Worm (Caenorhabditis elegans) whole organism, young adult: ENCODE measurements around the gene unc-112.

Source experiments
- B0336.3 ChIP-seq: fragments of 200-800 bp; sonication (Bioruptor generic); IDR thresholded peaks from 2 replicates; pipeline ENCODE4 v1.3.6; 2022; ENCODE audit warnings: missing genetic modification characterization, missing compliant biosample characterization
- C17E4.6 ChIP-seq: fragments of 200-800 bp; sonication (Bioruptor generic); IDR thresholded peaks from 2 replicates; pipeline ENCODE4 v1.3.6; 2022; ENCODE audit warnings: missing genetic modification reagents, missing genetic modification characterization, missing compliant biosample characterization
- F55B11.4 ChIP-seq: sonication (generic microtip); optimal IDR thresholded peaks from 2 replicates; lab custom pipeline; 2016; ENCODE audit warnings: missing compliant biosample characterization, missing genetic modification characterization, borderline replicate concordance; ENCODE audit not compliant: insufficient read depth
- F57A8.1 ChIP-seq: fragments of 200-800 bp; sonication (Bioruptor generic); optimal IDR thresholded peaks from 2 replicates; lab custom pipeline; 2018; ENCODE audit warnings: mild to moderate bottlenecking, missing genetic modification characterization, moderate library complexity, missing compliant biosample characterization
- K12H6.12 ChIP-seq: fragments of 200-800 bp; sonication (Bioruptor generic); optimal IDR thresholded peaks from 2 replicates; lab custom pipeline; 2018; ENCODE audit warnings: mild to moderate bottlenecking, missing genetic modification characterization, missing compliant biosample characterization
- T07F8.4 ChIP-seq: sonication (generic microtip); optimal IDR thresholded peaks from 2 replicates; lab custom pipeline; 2016; ENCODE audit warnings: mild to moderate bottlenecking, missing genetic modification characterization, moderate library complexity, missing compliant biosample characterization
- Y67H2A.10 ChIP-seq: fragments of 200-800 bp; sonication (Bioruptor generic); conservative IDR thresholded peaks from 2 replicates; pipeline ENCODE4 v1.3.6; 2022; ENCODE audit warnings: missing genetic modification reagents, missing genetic modification characterization, missing compliant biosample characterization
- Y95B8A.8 ChIP-seq: fragments of 200-800 bp; sonication (Bioruptor generic); IDR thresholded peaks from 2 replicates; pipeline ENCODE4 v1.3.6; 2022; ENCODE audit warnings: missing genetic modification reagents, missing genetic modification characterization, missing compliant biosample characterization
- ZK185.1 ChIP-seq: sonication (generic microtip); optimal IDR thresholded peaks from 2 replicates; lab custom pipeline; 2016; ENCODE audit warnings: mild to moderate bottlenecking, missing genetic modification characterization, missing compliant biosample characterization; ENCODE audit not compliant: poor library complexity, severe bottlenecking
- athp-1 ChIP-seq: sonication (generic microtip); optimal IDR thresholded peaks from 2 replicates; lab custom pipeline; 2017; ENCODE audit warnings: mild to moderate bottlenecking, missing genetic modification characterization, missing compliant biosample characterization
- attf-5 ChIP-seq: fragments of 200-800 bp; sonication (Bioruptor generic); optimal IDR thresholded peaks from 2 replicates; lab custom pipeline; 2018; ENCODE audit warnings: mild to moderate bottlenecking, missing genetic modification characterization, missing compliant biosample characterization
- ccch-3 ChIP-seq: fragments of 200-800 bp; sonication (Bioruptor generic); optimal IDR thresholded peaks from 2 replicates; lab custom pipeline; 2018; ENCODE audit warnings: mild to moderate bottlenecking, missing genetic modification characterization, missing compliant biosample characterization
- cebp-1 ChIP-seq, 2 experiments: fragments of 200-800 bp in 1 of 2; sonication (Bioruptor generic) in 1 of 2; sonication (generic microtip) in 1 of 2; IDR thresholded peaks in 1 of 2; optimal IDR thresholded peaks in 1 of 2; 2 replicates each; pipeline versions ENCODE4 v1.3.6 to Lab custom; 2017 to 2022; ENCODE audit warnings: missing compliant biosample characterization in 2 of 2, missing genetic modification characterization in 2 of 2, mild to moderate bottlenecking in 1 of 2, missing genetic modification reagents in 1 of 2, moderate library complexity in 1 of 2
- ceh-27 ChIP-seq: fragments of 200-800 bp; sonication (Bioruptor generic); optimal IDR thresholded peaks from 2 replicates; lab custom pipeline; 2018; ENCODE audit warnings: mild to moderate bottlenecking, missing genetic modification characterization, moderate library complexity, missing compliant biosample characterization
- ceh-40 ChIP-seq: fragments of 200-800 bp; sonication (Bioruptor generic); IDR thresholded peaks from 2 replicates; pipeline ENCODE4 v1.3.6; 2022; ENCODE audit warnings: missing genetic modification characterization, missing compliant biosample characterization
- chd-7 ChIP-seq: sonication (generic microtip); optimal IDR thresholded peaks from 2 replicates; lab custom pipeline; 2016; ENCODE audit warnings: mild to moderate bottlenecking, missing genetic modification characterization, moderate library complexity, missing compliant biosample characterization
- die-1 ChIP-seq: sonication (generic microtip); optimal IDR thresholded peaks from 2 replicates; lab custom pipeline; 2016; ENCODE audit warnings: missing genotype, mild to moderate bottlenecking, missing genetic modification characterization, missing compliant biosample characterization
- dpff-1 ChIP-seq: sonication (generic microtip); optimal IDR thresholded peaks from 2 replicates; lab custom pipeline; 2017; ENCODE audit warnings: mild to moderate bottlenecking, missing genetic modification characterization, missing compliant biosample characterization
- dpl-1 ChIP-seq: fragments of 150-350 bp; optimal IDR thresholded peaks from 2 replicates; lab custom pipeline; 2014; ENCODE audit warnings: missing biosample characterization, missing genetic modification reagents, missing genetic modification characterization
- efl-1 ChIP-seq: fragments of 150-350 bp; optimal IDR thresholded peaks from 2 replicates; lab custom pipeline; 2014; ENCODE audit warnings: missing biosample characterization, missing genetic modification reagents, missing genetic modification characterization
- egl-44 ChIP-seq: fragments of 200-800 bp; sonication (Bioruptor generic); IDR thresholded peaks from 2 replicates; pipeline ENCODE4 v1.3.6; 2022; ENCODE audit warnings: missing genetic modification reagents, missing genetic modification characterization, missing compliant biosample characterization
- egrh-3 ChIP-seq: fragments of 200-800 bp; sonication (Bioruptor generic); IDR thresholded peaks from 2 replicates; pipeline ENCODE4 v1.3.6; 2022; ENCODE audit warnings: missing genetic modification reagents, missing genetic modification characterization, missing compliant biosample characterization
- ekl-4 ChIP-seq: fragments of 200-800 bp; sonication (Bioruptor generic); IDR thresholded peaks from 2 replicates; pipeline ENCODE4 v1.3.6; 2022; ENCODE audit warnings: missing genetic modification reagents, missing genetic modification characterization, missing compliant biosample characterization
- ets-4 ChIP-seq: fragments of 200-800 bp; sonication (Bioruptor generic); optimal IDR thresholded peaks from 2 replicates; lab custom pipeline; 2018; ENCODE audit warnings: mild to moderate bottlenecking, missing genetic modification characterization, missing compliant biosample characterization
- gei-17 ChIP-seq: fragments of 200-800 bp; sonication (Bioruptor generic); optimal IDR thresholded peaks from 2 replicates; lab custom pipeline; 2018; ENCODE audit warnings: mild to moderate bottlenecking, missing genetic modification characterization, missing compliant biosample characterization
- him-1 ChIP-seq: sonication (generic microtip); optimal IDR thresholded peaks from 2 replicates; lab custom pipeline; 2016; ENCODE audit warnings: missing genotype, missing genetic modification reagents, missing genetic modification characterization, missing compliant biosample characterization
- hlh-12 ChIP-seq: sonication (generic microtip); optimal IDR thresholded peaks from 2 replicates; lab custom pipeline; 2016; ENCODE audit warnings: missing genetic modification characterization, missing compliant biosample characterization
- hmg-20 ChIP-seq: fragments of 200-800 bp; sonication (Bioruptor generic); IDR thresholded peaks from 2 replicates; pipeline ENCODE4 v1.3.6; 2022; ENCODE audit warnings: missing genetic modification reagents, missing genetic modification characterization, missing compliant biosample characterization
- hsf-1 ChIP-seq: fragments of 200-800 bp; sonication (Bioruptor generic); IDR thresholded peaks from 2 replicates; pipeline ENCODE4 v1.3.6; 2022; ENCODE audit warnings: missing genetic modification reagents, missing genetic modification characterization, missing compliant biosample characterization
- lin-35 ChIP-seq, 3 experiments: fragments of 150-350 bp in 2 of 3; sonication (generic microtip) in 1 of 3; optimal IDR thresholded peaks; 2 replicates each; lab custom pipeline; 2014 to 2018; ENCODE audit warnings: missing biosample characterization in 3 of 3, missing genetic modification characterization in 3 of 3, missing genetic modification reagents in 3 of 3
- lin-54 ChIP-seq: fragments of 200-800 bp; sonication (Bioruptor generic); optimal IDR thresholded peaks from 2 replicates; lab custom pipeline; 2018; ENCODE audit warnings: mild to moderate bottlenecking, missing genetic modification characterization, missing compliant biosample characterization
- mcd-1 ChIP-seq: fragments of 200-800 bp; sonication (Bioruptor generic); IDR thresholded peaks from 2 replicates; pipeline ENCODE4 v1.3.6; 2022; ENCODE audit warnings: missing genetic modification reagents, missing genetic modification characterization, missing compliant biosample characterization
- nfyb-1 ChIP-seq: fragments of 200-800 bp; sonication (Bioruptor generic); IDR thresholded peaks from 2 replicates; pipeline ENCODE4 v1.3.6; 2022; ENCODE audit warnings: missing genetic modification reagents, missing genetic modification characterization, missing compliant biosample characterization
- nhr-80 ChIP-seq: sonication (generic microtip); optimal IDR thresholded peaks from 2 replicates; lab custom pipeline; 2016; ENCODE audit warnings: missing genetic modification characterization, missing compliant biosample characterization
- pbrm-1 ChIP-seq: fragments of 200-800 bp; sonication (Bioruptor generic); IDR thresholded peaks from 2 replicates; pipeline ENCODE4 v1.3.6; 2022; ENCODE audit warnings: missing genetic modification reagents, missing genetic modification characterization, missing compliant biosample characterization
- pha-4 ChIP-seq: fragments of 150-350 bp; sonication (generic microtip); optimal IDR thresholded peaks from 2 replicates; lab custom pipeline; 2014; ENCODE audit warnings: missing biosample characterization, missing genetic modification reagents, missing genetic modification characterization
- repo-1 ChIP-seq: sonication (generic microtip); optimal IDR thresholded peaks from 2 replicates; lab custom pipeline; 2017; ENCODE audit warnings: mild to moderate bottlenecking, missing genetic modification characterization, missing compliant biosample characterization
- sdz-38 ChIP-seq: sonication (generic microtip); optimal IDR thresholded peaks from 2 replicates; lab custom pipeline; 2016; ENCODE audit warnings: missing genotype, missing genetic modification characterization, missing compliant biosample characterization
- sea-2 ChIP-seq: fragments of 200-800 bp; sonication (Bioruptor generic); IDR thresholded peaks from 2 replicates; pipeline ENCODE4 v1.3.6; 2022; ENCODE audit warnings: missing genetic modification characterization, missing compliant biosample characterization
- somi-1 ChIP-seq: fragments of 200-800 bp; sonication (Bioruptor generic); optimal IDR thresholded peaks from 2 replicates; lab custom pipeline; 2018; ENCODE audit warnings: mild to moderate bottlenecking, missing genetic modification characterization, missing compliant biosample characterization
- tlf-1 ChIP-seq: fragments of 200-800 bp; sonication (Bioruptor generic); optimal IDR thresholded peaks from 2 replicates; lab custom pipeline; 2018; ENCODE audit warnings: mild to moderate bottlenecking, missing genetic modification characterization, missing compliant biosample characterization
- xnd-1 ChIP-seq: sonication (generic microtip); optimal IDR thresholded peaks from 2 replicates; lab custom pipeline; 2016; ENCODE audit warnings: missing genotype, missing genetic modification reagents, missing genetic modification characterization, missing compliant biosample characterization
- zfh-2 ChIP-seq: fragments of 200-800 bp; sonication (Bioruptor generic); conservative IDR thresholded peaks from 2 replicates; pipeline ENCODE4 v1.3.6; 2022; ENCODE audit warnings: missing genetic modification reagents, missing genetic modification characterization, missing compliant biosample characterization
- zim-3 ChIP-seq: sonication (generic microtip); optimal IDR thresholded peaks from 2 replicates; lab custom pipeline; 2017; ENCODE audit warnings: mild to moderate bottlenecking, missing genetic modification characterization, moderate library complexity, missing compliant biosample characterization
- ztf-22 ChIP-seq: fragments of 200-800 bp; sonication (Bioruptor generic); optimal IDR thresholded peaks from 2 replicates; lab custom pipeline; 2018; ENCODE audit warnings: mild to moderate bottlenecking, missing genetic modification characterization, moderate library complexity, missing compliant biosample characterization
- ztf-25 ChIP-seq: fragments of 200-800 bp; sonication (Bioruptor generic); IDR thresholded peaks from 2 replicates; pipeline ENCODE4 v1.3.6; 2022; ENCODE audit warnings: missing genetic modification reagents, missing genetic modification characterization, missing compliant biosample characterization
- ztf-3 ChIP-seq: fragments of 200-800 bp; sonication (Bioruptor generic); optimal IDR thresholded peaks from 2 replicates; lab custom pipeline; 2018; ENCODE audit warnings: mild to moderate bottlenecking, missing genetic modification characterization, missing compliant biosample characterization

Gene unc-112

DNA sequence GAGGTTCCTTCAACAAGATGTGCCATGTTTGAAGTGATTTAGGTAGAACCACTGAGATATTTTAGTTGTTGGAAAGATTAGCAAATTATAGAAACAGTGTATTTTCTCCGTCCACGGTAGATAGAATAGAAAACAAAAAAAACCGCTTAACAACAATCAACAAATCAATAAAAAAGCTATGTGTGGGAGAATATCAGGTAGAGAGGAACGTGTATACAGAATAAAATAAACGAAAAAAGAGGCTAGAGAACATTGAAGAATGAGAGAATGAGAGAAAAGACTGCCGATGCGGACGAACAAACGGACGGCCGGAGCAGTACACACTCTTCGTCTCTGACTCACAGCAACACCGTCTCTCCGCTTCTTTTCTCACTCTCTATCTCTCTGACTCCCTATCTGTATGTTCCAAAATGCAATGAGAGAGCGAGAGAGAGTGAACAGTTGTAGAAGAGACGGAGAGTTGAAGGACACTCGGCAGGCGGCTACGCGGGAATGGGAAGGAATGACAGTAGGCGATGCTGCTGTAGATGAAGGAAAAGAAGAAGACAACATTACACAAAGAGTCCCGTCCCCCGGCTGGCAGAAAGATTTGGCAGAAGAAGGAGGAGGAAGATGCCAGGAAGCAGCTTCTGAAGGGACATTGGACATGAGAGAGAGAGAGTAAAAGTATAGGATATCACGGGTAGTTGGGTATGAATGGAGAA is at the start of gene unc-112:
unc-112 (minus strand) TSS at position 51 of the 704 bp plus-strand sequence.
- TF ChIP-seq Y67H2A.10 (GFP tag; lab: Robert Waterston, UW) (no peak), him-1 (tag; lab: Kevin White, UChicago) (no peak), die-1 (tag; lab: Kevin White, UChicago) (no peak), athp-1 (tag; lab: Kevin White, UChicago) (no peak), ekl-4 (GFP tag; lab: Robert Waterston, UW) (no peak), C17E4.6 (GFP tag; lab: Robert Waterston, UW) (0 out of 2 replicates have a peak, but pooled peaks have one; percentile 20), ztf-22 (GFP tag; lab: Kevin White, UChicago) (no peak), nhr-80 (peak; percentile 96), hsf-1 (GFP tag; lab: Robert Waterston, UW) (0 out of 2 replicates have a peak, but pooled peaks have one; percentile 18), T07F8.4 (tag; lab: Kevin White, UChicago) (no peak), K12H6.12 (tag; lab: Kevin White, UChicago) (peak; percentile 84), ZK185.1 (tag; lab: Kevin White, UChicago) (no peak), sea-2 (no peak), ceh-27 (GFP tag; lab: Kevin White, UChicago) (peak; percentile 62), zim-3 (tag; lab: Kevin White, UChicago) (no peak), pbrm-1 (GFP tag; lab: Robert Waterston, UW) (0 out of 2 replicates have a peak, but pooled peaks have one; percentile 24), hlh-12 (tag; lab: Kevin White, UChicago) (no peak), cebp-1 (GFP tag; IDR thresholded peaks at IDR 0.05; lab: Robert Waterston, UW) (no peak), cebp-1 (tag; optimal IDR thresholded peaks at IDR 0.05; lab: Kevin White, UChicago) (peak; percentile 73), sdz-38 (tag; lab: Kevin White, UChicago) (no peak), lin-54 (peak; percentile 31), efl-1 (GFP tag; lab: Kevin White, UChicago) (peak; percentile 15), tlf-1 (GFP tag; lab: Kevin White, UChicago) (no peak), Y95B8A.8 (GFP tag; lab: Robert Waterston, UW) (no peak), F57A8.1 (GFP tag; lab: Kevin White, UChicago) (no peak), egl-44 (GFP tag; lab: Robert Waterston, UW) (0 out of 2 replicates have a peak, but pooled peaks have one; percentile 12), xnd-1 (no peak), mcd-1 (GFP tag; lab: Robert Waterston, UW) (peak; percentile 76), ceh-40 (GFP tag; lab: Robert Waterston, UW) (no peak), zfh-2 (GFP tag; lab: Robert Waterston, UW) (peak; percentile 97), F55B11.4 (tag; lab: Kevin White, UChicago) (no peak), ztf-25 (no peak), gei-17 (GFP tag; lab: Kevin White, UChicago) (no peak), B0336.3 (GFP tag; lab: Robert Waterston, UW) (peak; percentile 61; the same call in 1 of the 2 replicates), nfyb-1 (0 out of 2 replicates have a peak, but pooled peaks have one; percentile 53), egrh-3 (peak; percentile 51; the same call in 1 of the 2 replicates), lin-35 (GFP tag; optimal IDR thresholded peaks at IDR 0.05; lab: Kevin White, UChicago) (peak in 1 of 3 experiments; percentile 33), ccch-3 (GFP tag; lab: Kevin White, UChicago) (no peak), pha-4 (no peak), hmg-20 (GFP tag; lab: Robert Waterston, UW) (peak; percentile 59; the same call in 1 of the 2 replicates), dpl-1 (GFP tag; lab: Kevin White, UChicago) (no peak), dpff-1 (tag; lab: Kevin White, UChicago) (no peak), attf-5 (GFP tag; lab: Kevin White, UChicago) (peak; percentile 80), somi-1 (GFP tag; lab: Kevin White, UChicago) (peak; percentile 25), ets-4 (GFP tag; lab: Kevin White, UChicago) (peak; percentile 50), repo-1 (tag; lab: Kevin White, UChicago) (no peak), ztf-3 (GFP tag; lab: Kevin White, UChicago) (no peak), chd-7 (tag; lab: Kevin White, UChicago) (no peak)
